Worm (Caenorhabditis elegans) whole organism, late embryonic: Measurements from ENCODE around the gene T09F5.20.
"Not testable (repeated sequence)": the region's sequence is repeated elsewhere in the genome, so short reads cannot be mapped to it uniquely, and the experiment has no call there.

Experiments
- C08G9.2 ChIP-seq: sonication (generic microtip); optimal IDR thresholded peaks from 2 replicates; lab custom pipeline; 2016; ENCODE audit warnings: mild to moderate bottlenecking, missing genetic modification characterization, moderate library complexity, missing compliant biosample characterization
- C38D4.7 ChIP-seq: fragments of 200-800 bp; sonication (Bioruptor generic); optimal IDR thresholded peaks from 2 replicates; lab custom pipeline; 2018; ENCODE audit warnings: mild to moderate bottlenecking, missing genetic modification characterization, moderate library complexity, missing compliant biosample characterization
- K09A11.1 ChIP-seq: sonication (generic microtip); optimal IDR thresholded peaks from 2 replicates; lab custom pipeline; 2017; ENCODE audit warnings: antibody characterized with exemption, mild to moderate bottlenecking, missing genetic modification characterization, missing compliant biosample characterization; ENCODE audit not compliant: insufficient read depth
- T23F11.4 ChIP-seq: fragments of 200-800 bp; sonication (Bioruptor generic); optimal IDR thresholded peaks from 2 replicates; lab custom pipeline; 2018; ENCODE audit warnings: mild to moderate bottlenecking, missing genetic modification characterization, missing compliant biosample characterization
- ama-1 ChIP-seq: fragments of 150-350 bp; optimal IDR thresholded peaks from 2 replicates; lab custom pipeline; 2014
- ceh-19 ChIP-seq: fragments of 200-800 bp; sonication (Bioruptor generic); optimal IDR thresholded peaks from 2 replicates; lab custom pipeline; 2018; ENCODE audit warnings: mild to moderate bottlenecking, missing genetic modification characterization, missing compliant biosample characterization
- ceh-22 ChIP-seq: sonication (generic microtip); optimal IDR thresholded peaks from 2 replicates; lab custom pipeline; 2017; ENCODE audit warnings: missing biosample characterization, missing genetic modification characterization
- ceh-45 ChIP-seq: fragments of 200-800 bp; sonication (Bioruptor generic); IDR thresholded peaks from 2 replicates; pipeline ENCODE4 v1.3.6; 2022; ENCODE audit warnings: missing genetic modification reagents, missing genetic modification characterization, missing compliant biosample characterization
- ceh-9 ChIP-seq: sonication (generic microtip); optimal IDR thresholded peaks from 2 replicates; lab custom pipeline; 2016; ENCODE audit warnings: mild to moderate bottlenecking, missing genetic modification characterization, inconsistent platforms, missing compliant biosample characterization
- dmd-4 ChIP-seq: sonication (generic microtip); optimal IDR thresholded peaks from 2 replicates; lab custom pipeline; 2016; ENCODE audit warnings: borderline replicate concordance, missing genetic modification characterization, missing compliant biosample characterization
- dve-1 ChIP-seq: sonication (generic microtip); optimal IDR thresholded peaks from 2 replicates; lab custom pipeline; 2017; ENCODE audit warnings: antibody characterized with exemption, mild to moderate bottlenecking, missing genetic modification characterization, missing compliant biosample characterization
- ets-4 ChIP-seq: sonication (generic microtip); optimal IDR thresholded peaks from 2 replicates; lab custom pipeline; 2016; ENCODE audit warnings: missing genetic modification characterization, missing compliant biosample characterization
- eyg-1 ChIP-seq: sonication (generic microtip); optimal IDR thresholded peaks from 2 replicates; lab custom pipeline; 2016; ENCODE audit warnings: missing genotype, missing genetic modification characterization, missing compliant biosample characterization
- hlh-13 ChIP-seq: fragments of 200-800 bp; sonication (Bioruptor generic); optimal IDR thresholded peaks from 2 replicates; lab custom pipeline; 2018; ENCODE audit warnings: mild to moderate bottlenecking, missing genetic modification characterization, missing compliant biosample characterization
- hlh-30 ChIP-seq: sonication (generic microtip); optimal IDR thresholded peaks from 2 replicates; lab custom pipeline; 2017; ENCODE audit warnings: antibody characterized with exemption, missing genetic modification characterization, missing compliant biosample characterization; ENCODE audit not compliant: insufficient read depth
- hlh-6 ChIP-seq: sonication (generic microtip); optimal IDR thresholded peaks from 2 replicates; lab custom pipeline; 2016; ENCODE audit warnings: missing genotype, missing genetic modification characterization, missing compliant biosample characterization
- hlh-8 ChIP-seq: sonication (generic microtip); optimal IDR thresholded peaks from 2 replicates; lab custom pipeline; 2016; ENCODE audit warnings: missing genotype, missing genetic modification characterization, missing compliant biosample characterization
- lin-11 ChIP-seq: fragments of 200-800 bp; sonication (Bioruptor generic); optimal IDR thresholded peaks from 2 replicates; lab custom pipeline; 2018; ENCODE audit warnings: mild to moderate bottlenecking, missing genetic modification characterization, missing compliant biosample characterization
- madf-2 ChIP-seq: sonication (generic microtip); optimal IDR thresholded peaks from 2 replicates; lab custom pipeline; 2017; ENCODE audit warnings: missing genetic modification characterization, missing compliant biosample characterization
- mec-3 ChIP-seq: sonication (generic microtip); optimal IDR thresholded peaks from 2 replicates; lab custom pipeline; 2016; ENCODE audit warnings: borderline replicate concordance, missing genetic modification characterization, missing compliant biosample characterization
- nhr-11 ChIP-seq: fragments of 150-350 bp; optimal IDR thresholded peaks from 2 replicates; lab custom pipeline; 2014; ENCODE audit warnings: missing biosample characterization, missing genetic modification characterization
- nhr-232 ChIP-seq: sonication (generic microtip); optimal IDR thresholded peaks from 2 replicates; lab custom pipeline; 2016; ENCODE audit warnings: missing genetic modification characterization, missing compliant biosample characterization
- npax-4 ChIP-seq: sonication (generic microtip); optimal IDR thresholded peaks from 2 replicates; lab custom pipeline; 2016; ENCODE audit warnings: missing genetic modification characterization, missing compliant biosample characterization
- pat-9 ChIP-seq: fragments of 200-800 bp; sonication (Bioruptor generic); optimal IDR thresholded peaks from 2 replicates; lab custom pipeline; 2018; ENCODE audit warnings: mild to moderate bottlenecking, missing genetic modification characterization, moderate library complexity, missing compliant biosample characterization
- pha-2 ChIP-seq: sonication (generic microtip); optimal IDR thresholded peaks from 2 replicates; lab custom pipeline; 2017; ENCODE audit warnings: mild to moderate bottlenecking, missing genetic modification characterization, missing compliant biosample characterization
- pha-4 ChIP-seq: fragments of 150-350 bp; optimal IDR thresholded peaks from 2 replicates; lab custom pipeline; 2018; ENCODE audit warnings: missing biosample characterization, missing genetic modification reagents, missing genetic modification characterization
- ref-2 ChIP-seq: sonication (generic microtip); optimal IDR thresholded peaks from 2 replicates; lab custom pipeline; 2016; ENCODE audit warnings: missing genetic modification characterization, missing compliant biosample characterization
- sdc-2 ChIP-seq: sonication (generic microtip); optimal IDR thresholded peaks from 2 replicates; lab custom pipeline; 2016; ENCODE audit warnings: missing genotype, missing genetic modification characterization, missing compliant biosample characterization
- sox-4 ChIP-seq: sonication (generic microtip); optimal IDR thresholded peaks from 2 replicates; lab custom pipeline; 2017; ENCODE audit warnings: mild to moderate bottlenecking, missing genetic modification characterization, inconsistent platforms, missing compliant biosample characterization
- syd-9 ChIP-seq: sonication (generic microtip); optimal IDR thresholded peaks from 2 replicates; lab custom pipeline; 2016; ENCODE audit warnings: mild to moderate bottlenecking, missing genetic modification characterization, moderate library complexity, missing compliant biosample characterization
- tbx-7 ChIP-seq: sonication (generic microtip); optimal IDR thresholded peaks from 2 replicates; lab custom pipeline; 2016; ENCODE audit warnings: missing genotype, missing genetic modification characterization, missing compliant biosample characterization
- ttx-3 ChIP-seq: sonication (generic microtip); optimal IDR thresholded peaks from 2 replicates; lab custom pipeline; 2016; ENCODE audit warnings: missing genetic modification reagents, missing genetic modification characterization, missing compliant biosample characterization
- unc-55 ChIP-seq: sonication (generic microtip); optimal IDR thresholded peaks from 2 replicates; lab custom pipeline; 2017; ENCODE audit warnings: missing biosample characterization, missing genetic modification reagents, missing genetic modification characterization
- unc-86 ChIP-seq: sonication (generic microtip); optimal IDR thresholded peaks from 2 replicates; lab custom pipeline; 2016; ENCODE audit warnings: missing genetic modification characterization, missing compliant biosample characterization
- zip-5 ChIP-seq: sonication (generic microtip); optimal IDR thresholded peaks from 2 replicates; lab custom pipeline; 2016; ENCODE audit warnings: missing genetic modification characterization, missing compliant biosample characterization
- ztf-16 ChIP-seq: sonication (generic microtip); optimal IDR thresholded peaks from 2 replicates; lab custom pipeline; 2017; ENCODE audit warnings: missing genetic modification characterization, missing compliant biosample characterization

The T09F5.20 gene

ce11 chrV:15119517-15119916 is 28.2 kb downstream of the T09F5.20 start, which contains the start of gene flor-1:
TSS of gene flor-1 (minus strand) at chrV:15119617.
- no peak for TF ChIP-seq eyg-1 (tag; lab: Kevin White, UChicago)
- TF ChIP-seq lin-11 (tag; lab: Kevin White, UChicago) = no peak
- no peak for TF ChIP-seq dmd-4
- no peak for TF ChIP-seq hlh-13 (GFP tag; lab: Kevin White, UChicago)
- TF ChIP-seq unc-86 = no peak
- no peak for TF ChIP-seq madf-2 (tag; lab: Kevin White, UChicago)
- no peak for TF ChIP-seq pha-4 (tag; lab: Kevin White, UChicago)
- no peak for TF ChIP-seq ztf-16 (tag; lab: Kevin White, UChicago)

ce11 chrV:15115968-15116367 is 31.7 kb downstream of the T09F5.20 start, which contains the start of gene T01G5.8:
TSS of gene T01G5.8 (plus strand) at chrV:15116268.
- TF ChIP-seq pha-2; ets-4 (tag; lab: Kevin White, UChicago); ref-2 (tag; lab: Kevin White, UChicago): not testable (repeated sequence)

ce11 chrV:15113992-15114391 is 33.7 kb downstream of the T09F5.20 start, which contains the start of gene T01G5.6:
TSS of gene T01G5.6 (minus strand) at chrV:15114092.
- TF ChIP-seq syd-9 = no peak

ce11 chrV:15111660-15112059 is 36.0 kb downstream of the T09F5.20 start, which contains the start of gene T01G5.7:
TSS of gene T01G5.7 (plus strand) at chrV:15111960.
- TF ChIP-seq mec-3 (no peak), ceh-22 (tag; lab: Kevin White, UChicago) (no peak), lin-11 (tag; lab: Kevin White, UChicago) (no peak), hlh-8 (tag; lab: Kevin White, UChicago) (no peak), nhr-232 (tag; lab: Kevin White, UChicago) (no peak), npax-4 (tag; lab: Kevin White, UChicago) (no peak), hlh-6 (tag; lab: Kevin White, UChicago) (no peak), dve-1 (no peak), sdc-2 (tag; lab: Kevin White, UChicago) (no peak), ama-1 (lab: Kevin White, UChicago) (no peak), nhr-11 (no peak), K09A11.1 (tag; lab: Kevin White, UChicago) (no peak)

- TF ChIP-seq T23F11.4 (GFP tag; lab: Kevin White, UChicago) (no peak), unc-86 (no peak), ceh-22 (tag; lab: Kevin White, UChicago) (no peak), ceh-19 (no peak), C38D4.7 (GFP tag; lab: Kevin White, UChicago) (no peak), tbx-7 (no peak), ceh-9 (no peak), pat-9 (tag; lab: Kevin White, UChicago) (no peak), unc-55 (GFP tag; lab: Kevin White, UChicago) (no peak), hlh-30 (tag; lab: Kevin White, UChicago) (no peak), K09A11.1 (tag; lab: Kevin White, UChicago) (no peak), sox-4 (tag; lab: Kevin White, UChicago) (no peak), C08G9.2 (tag; lab: Kevin White, UChicago) (no peak), ttx-3 (tag; lab: Kevin White, UChicago) (no peak), zip-5 (tag; lab: Kevin White, UChicago) (no peak), ceh-45 (no peak), hlh-6 (tag; lab: Kevin White, UChicago) (no peak)
These were observed 38.4 kb downstream of the T09F5.20 start, which contains the start of gene Y75B12A.2 for ce11 chrV:15109260-15109659. TSS of gene Y75B12A.2 (plus strand) at chrV:15109560.
